Worm (Caenorhabditis elegans): ENCODE results near the gene Y25C1A.7.

Gene Y25C1A.7

ce11 chrII:3052843-3053242 lies 18.0 kb downstream of the Y25C1A.7 start:
- TF ChIP-seq ztf-11 (tag; optimal IDR thresholded peaks at IDR 0.05) = no peak
- peak; percentile 76 for TF ChIP-seq set-16 (GFP tag; IDR thresholded peaks at IDR 0.05)
- TF ChIP-seq nhr-11 (tag; optimal IDR thresholded peaks at IDR 0.05) = no peak
- TF ChIP-seq hmg-1.1 (GFP tag; IDR thresholded peaks at IDR 0.05) = no peak

ce11 chrII:3051332-3051731 lies 19.5 kb downstream of the Y25C1A.7 start:
- TF ChIP-seq unc-62 (GFP tag; optimal IDR thresholded peaks at IDR 0.05 in 1 of 2) = peak in 1 of 2 experiments; percentile 94
- TF ChIP-seq unc-62 (tag; optimal IDR thresholded peaks at IDR 0.05) = no peak
- no peak for TF ChIP-seq ceh-44 (GFP tag; IDR thresholded peaks at IDR 0.05)

ce11 chrII:3050703-3051102 lies 20.2 kb downstream of the Y25C1A.7 start, which contains the start of gene sri-31:
Gene sri-31 (plus strand): TSS chrII:3051003.
- TF ChIP-seq jun-1 (tag; optimal IDR thresholded peaks at IDR 0.05) = no peak
- TF ChIP-seq Y48G9A.11 (GFP tag; IDR thresholded peaks at IDR 0.05) = 0 out of 2 replicates have a peak, but pooled peaks have one; percentile 7

ce11 chrII:3048989-3049388 lies 21.9 kb downstream of the Y25C1A.7 start:
- no peak for TF ChIP-seq aly-2 (tag; optimal IDR thresholded peaks at IDR 0.05)
- no peak for TF ChIP-seq ctbp-1 (GFP tag; IDR thresholded peaks at IDR 0.05)
- TF ChIP-seq Y48G9A.11 (GFP tag; IDR thresholded peaks at IDR 0.05) = no peak
- TF ChIP-seq sdz-12 (GFP tag; optimal IDR thresholded peaks at IDR 0.05) = no peak
- TF ChIP-seq ama-1 (optimal IDR thresholded peaks at IDR 0.05) = no peak
- TF ChIP-seq ztf-11 (tag; optimal IDR thresholded peaks at IDR 0.05) = no peak
- no peak for TF ChIP-seq arid-1 (GFP tag; conservative IDR thresholded peaks at IDR 0.05)
- TF ChIP-seq pha-4 (GFP tag; IDR thresholded peaks at IDR 0.05) = no peak
- TF ChIP-seq pha-4 (tag; optimal IDR thresholded peaks at IDR 0.05) = no peak
- no peak for TF ChIP-seq cey-2 (tag; optimal IDR thresholded peaks at IDR 0.05; ENCODE audit: borderline replicate concordance, insufficient read depth)
- TF ChIP-seq ceh-28 (tag; optimal IDR thresholded peaks at IDR 0.05) = no peak

- TF ChIP-seq tag-97 (GFP tag; IDR thresholded peaks at IDR 0.05) (no peak), zip-11 (GFP tag; IDR thresholded peaks at IDR 0.05) (no peak), egl-27 (tag; optimal IDR thresholded peaks at IDR 0.05) (no peak), php-3 (GFP tag; IDR thresholded peaks at IDR 0.05) (no peak), daf-16 (GFP tag; optimal IDR thresholded peaks at IDR 0.05) (no peak), daf-16 (tag; optimal IDR thresholded peaks at IDR 0.05) (no peak), arid-1 (GFP tag; conservative IDR thresholded peaks at IDR 0.05) (no peak), ceh-44 (GFP tag; IDR thresholded peaks at IDR 0.05) (no peak), daf-12 (tag; optimal IDR thresholded peaks at IDR 0.05) (no peak), nhr-42 (GFP tag; IDR thresholded peaks at IDR 0.05) (no peak), nhr-237 (tag; optimal IDR thresholded peaks at IDR 0.05) (no peak), spr-1 (tag; optimal IDR thresholded peaks at IDR 0.05) (no peak), vab-7 (GFP tag; IDR thresholded peaks at IDR 0.05) (no peak), lin-38 (GFP tag; IDR thresholded peaks at IDR 0.05) (no peak), nhr-28 (tag; optimal IDR thresholded peaks at IDR 0.05) (no peak), ama-1 (optimal IDR thresholded peaks at IDR 0.05) (no peak), set-16 (GFP tag; IDR thresholded peaks at IDR 0.05) (no peak), attf-4 (tag; optimal IDR thresholded peaks at IDR 0.05) (no peak), ztf-7 (tag; optimal IDR thresholded peaks at IDR 0.05) (no peak)
These were observed 22.5 kb downstream of the Y25C1A.7 start, which contains the start of gene sri-28 for ce11 chrII:3048378-3048777. Gene sri-28 (plus strand): TSS chrII:3048678.

ce11 chrII:3045875-3046274 lies 25.0 kb downstream of the Y25C1A.7 start, which contains the start of gene sri-30:
Gene sri-30 (plus strand): TSS chrII:3046175.
- no peak for TF ChIP-seq tra-1 (GFP tag; IDR thresholded peaks at IDR 0.05)
- peak in 1 of 2 experiments; percentile 87 for TF ChIP-seq unc-62 (GFP tag; optimal IDR thresholded peaks at IDR 0.05 in 1 of 2)
- no peak for TF ChIP-seq unc-62 (tag; optimal IDR thresholded peaks at IDR 0.05)
